Worm (Caenorhabditis elegans): ENCODE data around the gene col-113.

col-113 gene

ce11 chrIV:7144670-7145257 lies 7.5 kb downstream of the col-113 start, which contains the start of gene hecd-1 (continued):
- no peak for TF ChIP-seq nhr-71 (tag; optimal IDR thresholded peaks at IDR 0.05)
- TF ChIP-seq snu-23 (GFP tag; optimal IDR thresholded peaks at IDR 0.05) = no peak
- no peak for TF ChIP-seq nhr-20 (tag; optimal IDR thresholded peaks at IDR 0.05)
- TF ChIP-seq nhr-90 (tag; optimal IDR thresholded peaks at IDR 0.05; ENCODE audit: poor library complexity) = no peak
- peak; percentile 26 for TF ChIP-seq fkh-8 (tag; optimal IDR thresholded peaks at IDR 0.05)
- TF ChIP-seq C34B4.2 (tag; optimal IDR thresholded peaks at IDR 0.05) = no peak
- no peak for TF ChIP-seq fos-1 (tag; optimal IDR thresholded peaks at IDR 0.05)
- TF ChIP-seq nhr-85 (tag) = no peak
- TF ChIP-seq nhr-12 (tag; optimal IDR thresholded peaks at IDR 0.05) = no peak
- TF ChIP-seq tbx-2 (tag; optimal IDR thresholded peaks at IDR 0.05) = no peak
- TF ChIP-seq lsy-2 (tag; optimal IDR thresholded peaks at IDR 0.05) = peak in 1 of 2 experiments; percentile 49
- no peak for TF ChIP-seq ztf-11 (tag; optimal IDR thresholded peaks at IDR 0.05)
- peak; percentile 26 for TF ChIP-seq F16B12.6 (tag; optimal IDR thresholded peaks at IDR 0.05)
- TF ChIP-seq nhr-76 (tag; optimal IDR thresholded peaks at IDR 0.05) = no peak
- TF ChIP-seq efl-3 (GFP tag; optimal IDR thresholded peaks at IDR 0.05) = no peak
- TF ChIP-seq lin-35 (GFP tag; optimal IDR thresholded peaks at IDR 0.05) = peak in 1 of 2 experiments; percentile 55
- TF ChIP-seq ceh-63 (GFP tag; optimal IDR thresholded peaks at IDR 0.05) = no peak
- no peak for TF ChIP-seq lir-3 (tag; optimal IDR thresholded peaks at IDR 0.05; ENCODE audit: poor library complexity)
- no peak for TF ChIP-seq hlh-4 (tag; optimal IDR thresholded peaks at IDR 0.05)
- TF ChIP-seq ceh-82 (tag; optimal IDR thresholded peaks at IDR 0.05) = peak in 1 of 3 experiments; percentile 29
- no peak for TF ChIP-seq ets-5 (GFP tag; IDR thresholded peaks at IDR 0.05)
- no peak for TF ChIP-seq zip-4 (GFP tag; optimal IDR thresholded peaks at IDR 0.05)
- no peak for TF ChIP-seq fkh-4 (tag; optimal IDR thresholded peaks at IDR 0.05; ENCODE audit: borderline replicate concordance)
- peak; percentile 76 for TF ChIP-seq lin-14 (GFP tag; optimal IDR thresholded peaks at IDR 0.05)
- TF ChIP-seq mef-2 (tag; optimal IDR thresholded peaks at IDR 0.05) = no peak
- TF ChIP-seq ces-1 (GFP tag; optimal IDR thresholded peaks at IDR 0.05) = no peak
- no peak for TF ChIP-seq hpl-2 (GFP tag; optimal IDR thresholded peaks at IDR 0.05)
- no peak for TF ChIP-seq hlh-17 (GFP tag; optimal IDR thresholded peaks at IDR 0.05; ENCODE audit: borderline replicate concordance)
- no peak for TF ChIP-seq mep-1 (tag; optimal IDR thresholded peaks at IDR 0.05)
- no peak for TF ChIP-seq jun-1 (tag; optimal IDR thresholded peaks at IDR 0.05)
- TF ChIP-seq tlp-1 (tag; optimal IDR thresholded peaks at IDR 0.05) = no peak
- no peak for TF ChIP-seq egl-27 (tag; optimal IDR thresholded peaks at IDR 0.05)
- no peak for TF ChIP-seq isw-1 (GFP tag; IDR thresholded peaks at IDR 0.05)
- TF ChIP-seq xbp-1 (tag; optimal IDR thresholded peaks at IDR 0.05) = peak; percentile 8
- no peak for TF ChIP-seq Y116A8C.19 (tag; optimal IDR thresholded peaks at IDR 0.05; ENCODE audit: borderline replicate concordance)
- no peak for TF ChIP-seq grh-1 (GFP tag; IDR thresholded peaks at IDR 0.05)
- peak; percentile 16 for TF ChIP-seq lin-15B (tag; optimal IDR thresholded peaks at IDR 0.05)
- TF ChIP-seq irx-1 (tag; optimal IDR thresholded peaks at IDR 0.05) = no peak
- peak in 1 of 2 experiments; percentile 46 for TF ChIP-seq mdl-1 (tag; optimal IDR thresholded peaks at IDR 0.05)
- peak; percentile 5 for TF ChIP-seq C16A3.4 (tag; optimal IDR thresholded peaks at IDR 0.05)
- TF ChIP-seq ama-1 (optimal IDR thresholded peaks at IDR 0.05) = no peak
- no peak for TF ChIP-seq nhr-237 (tag; optimal IDR thresholded peaks at IDR 0.05)
- no peak for TF ChIP-seq elt-2 (tag; optimal IDR thresholded peaks at IDR 0.05)

- TF ChIP-seq C34B4.2 (tag; optimal IDR thresholded peaks at IDR 0.05) (no peak), elt-3 (tag; optimal IDR thresholded peaks at IDR 0.05) (no peak), jun-1 (tag; optimal IDR thresholded peaks at IDR 0.05) (no peak), snpc-4 (tag; optimal IDR thresholded peaks at IDR 0.05) (no peak), isw-1 (GFP tag; IDR thresholded peaks at IDR 0.05) (no peak), skn-1 (tag; optimal IDR thresholded peaks at IDR 0.05) (no peak), nhr-28 (tag; optimal IDR thresholded peaks at IDR 0.05) (no peak), ztf-4 (tag; optimal IDR thresholded peaks at IDR 0.05) (no peak), nhr-77 (tag; optimal IDR thresholded peaks at IDR 0.05) (no peak), fkh-8 (tag; optimal IDR thresholded peaks at IDR 0.05) (no peak), Y116A8C.19 (tag; optimal IDR thresholded peaks at IDR 0.05; ENCODE audit: borderline replicate concordance) (no peak), nhr-76 (tag; optimal IDR thresholded peaks at IDR 0.05) (no peak), pax-3 (tag; optimal IDR thresholded peaks at IDR 0.05) (no peak)
These were observed 13.2 kb downstream of the col-113 start for ce11 chrIV:7139143-7139542.

Data from whole organism, L1 larva.